Fruit fly (Drosophila melanogaster) whole organism, embryonic: Measurements from ENCODE around the gene cup.
A peak's percentile ranks its signal among the peaks of the same experiment; 100 is the strongest.

Source experiments
- Awh ChIP-seq: fragments of 200-800 bp; sonication (Bioruptor generic); IDR thresholded peaks from 2 replicates; pipeline ENCODE4, ENCODE4 v1.3.6; 2022; ENCODE audit warnings: missing biosample characterization, missing genetic modification characterization
- Blimp-1 ChIP-seq: fragments of 200-800 bp; sonication (Bioruptor generic); optimal IDR thresholded peaks from 3 replicates; lab custom pipeline; 2018; ENCODE audit warnings: missing biosample characterization, missing genetic modification characterization, mild to moderate bottlenecking, moderate library complexity, missing genetic modification reagents
- Bteb2 ChIP-seq: fragments of 200-800 bp; sonication (Bioruptor generic); optimal IDR thresholded peaks from 2 replicates; lab custom pipeline; 2016; ENCODE audit warnings: missing biosample characterization, missing genetic modification characterization
- CG10321 ChIP-seq: fragments of 200-800 bp; sonication (Bioruptor generic); IDR thresholded peaks from 2 replicates; pipeline ENCODE4 v1.3.6; 2022; ENCODE audit warnings: missing biosample characterization, missing genetic modification characterization
- CG10366 ChIP-seq: fragments of 200-800 bp; sonication (Bioruptor generic); IDR thresholded peaks from 2 replicates; pipeline ENCODE4 v1.3.6; 2022; ENCODE audit warnings: missing biosample characterization, missing genetic modification characterization
- CG10959 ChIP-seq: fragments of 200-800 bp; sonication (Bioruptor generic); IDR thresholded peaks from 2 replicates; pipeline ENCODE4 v1.3.6; 2022; ENCODE audit warnings: missing biosample characterization, missing genetic modification characterization
- CG11247 ChIP-seq: fragments of 200-800 bp; sonication (Bioruptor generic); IDR thresholded peaks from 2 replicates; pipeline ENCODE4 v1.3.6; 2022; ENCODE audit warnings: missing biosample characterization, missing genetic modification characterization
- CG12391 ChIP-seq: fragments of 200-800 bp; sonication (Bioruptor generic); optimal IDR thresholded peaks from 3 replicates; lab custom pipeline; 2018; ENCODE audit warnings: missing biosample characterization, mild to moderate bottlenecking, missing genetic modification characterization, moderate library complexity
- CG16863 ChIP-seq: fragments of 200-800 bp; sonication (Bioruptor generic); optimal IDR thresholded peaks from 3 replicates; lab custom pipeline; 2016; ENCODE audit warnings: missing biosample characterization, missing genetic modification characterization
- CG17186 ChIP-seq: fragments of 200-800 bp; sonication (Bioruptor generic); optimal IDR thresholded peaks from 3 replicates; lab custom pipeline; 2017; ENCODE audit warnings: missing biosample characterization, missing genetic modification reagents, missing genetic modification characterization
- CG17328 ChIP-seq: fragments of 200-800 bp; sonication (Bioruptor generic); IDR thresholded peaks from 2 replicates; pipeline ENCODE4 v1.3.6; 2022; ENCODE audit warnings: missing biosample characterization, missing genetic modification characterization
- CG18262 ChIP-seq: fragments of 200-800 bp; optimal IDR thresholded peaks from 3 replicates; lab custom pipeline; 2019; ENCODE audit warnings: missing biosample characterization, mild to moderate bottlenecking, missing genetic modification characterization, moderate library complexity
- CG3065 ChIP-seq: fragments of 200-800 bp; sonication (Bioruptor generic); optimal IDR thresholded peaks from 2 replicates; lab custom pipeline; 2016; ENCODE audit warnings: missing biosample characterization, missing genetic modification characterization
- CG3407 ChIP-seq: fragments of 200-800 bp; sonication (Bioruptor generic); optimal IDR thresholded peaks from 2 replicates; lab custom pipeline; 2018; ENCODE audit warnings: missing biosample characterization, mild to moderate bottlenecking, missing genetic modification characterization
- CG43689 ChIP-seq: fragments of 200-800 bp; sonication (Bioruptor generic); IDR thresholded peaks from 2 replicates; pipeline ENCODE4 v1.3.6; 2022; ENCODE audit warnings: missing biosample characterization, missing genetic modification characterization
- CG4707 ChIP-seq: fragments of 200-800 bp; sonication (Bioruptor generic); optimal IDR thresholded peaks from 2 replicates; lab custom pipeline; 2018; ENCODE audit warnings: missing biosample characterization, mild to moderate bottlenecking, missing genetic modification characterization, moderate library complexity
- CG7556 ChIP-seq: fragments of 200-800 bp; sonication (Bioruptor generic); optimal IDR thresholded peaks from 2 replicates; lab custom pipeline; 2017; ENCODE audit warnings: missing biosample characterization, mild to moderate bottlenecking, missing genetic modification characterization
- CG8924 ChIP-seq: fragments of 200-800 bp; optimal IDR thresholded peaks from 3 replicates; lab custom pipeline; 2019; ENCODE audit warnings: missing biosample characterization, mild to moderate bottlenecking, missing genetic modification characterization, moderate library complexity
- CG9797 ChIP-seq: fragments of 200-800 bp; sonication (Bioruptor generic); optimal IDR thresholded peaks from 3 replicates; lab custom pipeline; 2018; ENCODE audit warnings: missing biosample characterization, mild to moderate bottlenecking, missing genetic modification characterization
- CkIIα-i1 ChIP-seq: fragments of 200-800 bp; sonication (Bioruptor generic); IDR thresholded peaks from 2 replicates; pipeline ENCODE4 v1.3.6; 2022; ENCODE audit warnings: missing biosample characterization, missing genetic modification characterization
- D19A ChIP-seq: fragments of 200-800 bp; optimal IDR thresholded peaks from 3 replicates; lab custom pipeline; 2019; ENCODE audit warnings: missing biosample characterization, mild to moderate bottlenecking, missing genetic modification characterization, moderate library complexity
- HHEX ChIP-seq: fragments of 200-800 bp; sonication (Bioruptor generic); optimal IDR thresholded peaks from 3 replicates; lab custom pipeline; 2017; ENCODE audit warnings: missing biosample characterization, mild to moderate bottlenecking, missing genetic modification characterization, missing genetic modification reagents
- HLH4C ChIP-seq: fragments of 200-800 bp; sonication (Bioruptor generic); IDR thresholded peaks from 3 replicates; pipeline ENCODE4 v1.3.6; 2022; ENCODE audit warnings: missing biosample characterization, missing genetic modification characterization; ENCODE audit not compliant: partially characterized antibody
- HLHmδ ChIP-seq: fragments of 200-800 bp; sonication (Bioruptor generic); optimal IDR thresholded peaks from 2 replicates; lab custom pipeline; 2018; ENCODE audit warnings: missing biosample characterization, mild to moderate bottlenecking, missing genetic modification characterization, moderate library complexity
- NC2β ChIP-seq: fragments of 200-800 bp; sonication (Bioruptor generic); optimal IDR thresholded peaks from 2 replicates; lab custom pipeline; 2016; ENCODE audit warnings: missing biosample characterization, missing genetic modification characterization
- NFAT ChIP-seq: fragments of 200-800 bp; sonication (Bioruptor generic); IDR thresholded peaks from 2 replicates; pipeline ENCODE4 v1.3.6; 2022; ENCODE audit warnings: missing biosample characterization, missing genetic modification characterization
- Opbp ChIP-seq: fragments of 200-800 bp; sonication (Bioruptor generic); IDR thresholded peaks from 3 replicates; pipeline ENCODE4 v1.3.6; 2022; ENCODE audit warnings: missing biosample characterization, missing genetic modification characterization; ENCODE audit not compliant: partially characterized antibody
- Scr ChIP-seq: fragments of 200-800 bp; sonication (Bioruptor generic); IDR thresholded peaks from 2 replicates; pipeline ENCODE4 v1.3.6; 2022; ENCODE audit warnings: missing biosample characterization, missing genetic modification characterization; ENCODE audit not compliant: partially characterized antibody
- Spps ChIP-seq: fragments of 200-800 bp; sonication (Bioruptor generic); optimal IDR thresholded peaks from 2 replicates; lab custom pipeline; 2018; ENCODE audit warnings: missing biosample characterization, mild to moderate bottlenecking, missing genetic modification characterization
- Xbp1 ChIP-seq: fragments of 200-800 bp; sonication (Bioruptor generic); optimal IDR thresholded peaks from 3 replicates; lab custom pipeline; 2016; ENCODE audit warnings: missing biosample characterization, mild to moderate bottlenecking, missing genetic modification characterization
- abd-A ChIP-seq: fragments of 200-800 bp; sonication (Bioruptor generic); optimal IDR thresholded peaks from 3 replicates; lab custom pipeline; 2019; ENCODE audit warnings: missing biosample characterization, mild to moderate bottlenecking, missing genetic modification characterization, moderate library complexity
- ato ChIP-seq: fragments of 200-800 bp; sonication (Bioruptor generic); IDR thresholded peaks from 2 replicates; pipeline ENCODE4 v1.3.6; 2022; ENCODE audit warnings: missing biosample characterization, missing genetic modification characterization; ENCODE audit not compliant: partially characterized antibody
- bab2 ChIP-seq: fragments of 200-800 bp; sonication (Bioruptor generic); optimal IDR thresholded peaks from 2 replicates; lab custom pipeline; 2016; ENCODE audit warnings: missing biosample characterization, missing genetic modification characterization
- bcd ChIP-seq: fragments of 200-800 bp; sonication (Bioruptor generic); optimal IDR thresholded peaks from 2 replicates; lab custom pipeline; 2017; ENCODE audit warnings: missing biosample characterization, mild to moderate bottlenecking, missing genetic modification characterization
- corto ChIP-seq: fragments of 200-800 bp; sonication (Bioruptor generic); optimal IDR thresholded peaks from 2 replicates; lab custom pipeline; 2016; ENCODE audit warnings: missing biosample characterization, mild to moderate bottlenecking, missing genetic modification characterization, moderate library complexity
- crp ChIP-seq, 2 experiments: fragments of 200-800 bp; sonication (Bioruptor generic); optimal IDR thresholded peaks; 2 replicates in 1 of 2; 3 replicates in 1 of 2; lab custom pipeline; 2017; ENCODE audit warnings: missing biosample characterization in 2 of 2, missing genetic modification characterization in 2 of 2, mild to moderate bottlenecking in 1 of 2, moderate library complexity in 1 of 2
- cwo ChIP-seq: fragments of 200-800 bp; sonication (Bioruptor generic); optimal IDR thresholded peaks from 3 replicates; lab custom pipeline; 2017; ENCODE audit warnings: missing biosample characterization, missing genetic modification characterization, mild to moderate bottlenecking, moderate library complexity, missing genetic modification reagents
- inv ChIP-seq: fragments of 200-800 bp; sonication (Bioruptor generic); IDR thresholded peaks from 2 replicates; pipeline ENCODE4 v1.3.6; 2022; ENCODE audit warnings: missing biosample characterization, missing genetic modification characterization; ENCODE audit not compliant: partially characterized antibody
- jigr1 ChIP-seq: fragments of 200-800 bp; sonication (Bioruptor generic); IDR thresholded peaks from 3 replicates; pipeline ENCODE4 v1.3.6; 2022; ENCODE audit warnings: missing biosample characterization, missing genetic modification characterization
- oc ChIP-seq: fragments of 200-800 bp; sonication (Bioruptor generic); optimal IDR thresholded peaks from 2 replicates; lab custom pipeline; 2018; ENCODE audit warnings: missing biosample characterization, mild to moderate bottlenecking, missing genetic modification characterization, moderate library complexity
- pan ChIP-seq, 4 experiments: fragments of >200 bp in 3 of 4; fragments of 200-800 bp in 1 of 4; sonication (Bioruptor generic) in 1 of 4; optimal IDR thresholded peaks in 3 of 4; IDR thresholded peaks in 1 of 4; 2 replicates each; pipeline versions ENCODE4 v1.3.6 to Lab custom; 2017 to 2022; ENCODE audit warnings: missing biosample characterization in 2 of 4, missing genetic modification characterization in 2 of 4, mixed read lengths in 1 of 4
- pb ChIP-seq: fragments of 200-800 bp; sonication (Bioruptor generic); optimal IDR thresholded peaks from 3 replicates; lab custom pipeline; 2016; ENCODE audit warnings: missing biosample characterization, missing genetic modification characterization
- phol ChIP-seq: fragments of 200-800 bp; sonication (Bioruptor generic); optimal IDR thresholded peaks from 3 replicates; lab custom pipeline; 2018; ENCODE audit warnings: missing biosample characterization, mild to moderate bottlenecking, missing genetic modification characterization, moderate library complexity
- repo ChIP-seq: fragments of 200-800 bp; sonication (Bioruptor generic); optimal IDR thresholded peaks from 2 replicates; lab custom pipeline; 2016; ENCODE audit warnings: missing biosample characterization, missing genetic modification characterization
- ro ChIP-seq: fragments of 200-800 bp; sonication (Bioruptor generic); IDR thresholded peaks from 2 replicates; pipeline ENCODE4 v1.3.6; 2022; ENCODE audit warnings: missing biosample characterization, missing genetic modification characterization
- slou ChIP-seq: fragments of 200-800 bp; sonication (Bioruptor generic); optimal IDR thresholded peaks from 3 replicates; lab custom pipeline; 2016; ENCODE audit warnings: missing biosample characterization, missing genetic modification characterization
- ssp ChIP-seq: fragments of 200-800 bp; sonication (Bioruptor generic); IDR thresholded peaks from 2 replicates; pipeline ENCODE4 v1.3.6; 2022; ENCODE audit warnings: missing biosample characterization, missing genetic modification characterization
- trh ChIP-seq: fragments of 200-800 bp; sonication (Bioruptor generic); optimal IDR thresholded peaks from 2 replicates; lab custom pipeline; 2016; ENCODE audit warnings: missing biosample characterization, missing genetic modification characterization

The cup gene

dm6 chr2L:6647103-6647711 lies 16.3 kb upstream of the cup start (continued):
- TF ChIP-seq inv (GFP tag; lab: Robert Waterston, UW) (peak; percentile 23; the same call in 1 of the 2 replicates), CG3065 (GFP tag; lab: Kevin White, UChicago) (peak; percentile 97), jigr1 (peak; percentile 95), CG17186 (GFP tag; lab: Kevin White, UChicago) (peak; percentile 93), CkIIα-i1 (GFP tag; lab: Robert Waterston, UW) (peak; percentile 86), ssp (GFP tag; lab: Robert Waterston, UW) (peak; percentile 87), CG10366 (GFP tag; lab: Robert Waterston, UW) (peak; percentile 97), NFAT (GFP tag; lab: Robert Waterston, UW) (peak; percentile 96), phol (peak; percentile 98), CG16863 (GFP tag; lab: Kevin White, UChicago) (peak; percentile 98), HLHmδ (GFP tag; lab: Kevin White, UChicago) (no peak), CG12391 (tag; lab: Kevin White, UChicago) (peak; percentile 99), CG10321 (GFP tag; lab: Robert Waterston, UW) (peak; percentile 82), CG4707 (GFP tag; lab: Kevin White, UChicago) (peak; percentile 100), CG43689 (GFP tag; lab: Robert Waterston, UW) (peak; percentile 93), HHEX (peak; percentile 98), repo (GFP tag; lab: Kevin White, UChicago) (peak; percentile 98), Awh (GFP tag; lab: Robert Waterston, UW) (peak; percentile 98), Blimp-1 (GFP tag; lab: Kevin White, UChicago) (peak; percentile 98), CG8924 (tag; lab: Kevin White, UChicago) (peak; percentile 99), ato (0 out of 2 replicates have a peak, but pooled peaks have one; percentile 26), Spps (tag; lab: Kevin White, UChicago) (peak; percentile 97), pan (optimal IDR thresholded peaks at IDR 0.05; lab: Kevin White, UChicago) (no peak), pan (GFP tag; optimal IDR thresholded peaks at IDR 0.05 in 1 of 2, IDR thresholded peaks at IDR 0.05 in 1 of 2) (peak in 1 of 2 experiments; percentile 98), crp (GFP tag; optimal IDR thresholded peaks at IDR 0.05; lab: Kevin White, UChicago) (peak; percentile 34 to 73), bcd (GFP tag; lab: Kevin White, UChicago) (peak; percentile 98), bab2 (GFP tag; lab: Kevin White, UChicago) (peak; percentile 99), oc (tag; lab: Kevin White, UChicago) (peak; percentile 99), CG3407 (GFP tag; lab: Kevin White, UChicago) (peak; percentile 97), Opbp (GFP tag; lab: Robert Waterston, UW) (peak; percentile 25; the same call in 1 of the 3 replicates), ro (GFP tag; lab: Robert Waterston, UW) (peak; percentile 90), CG18262 (tag; lab: Kevin White, UChicago) (peak; percentile 99), Bteb2 (GFP tag; lab: Kevin White, UChicago) (peak; percentile 98), trh (peak; percentile 95), CG7556 (peak; percentile 98), D19A (tag; lab: Kevin White, UChicago) (peak; percentile 97), Scr (GFP tag; lab: Robert Waterston, UW) (peak; percentile 46; the same call in 1 of the 2 replicates), NC2β (peak; percentile 99), slou (peak; percentile 93), HLH4C (GFP tag; lab: Robert Waterston, UW) (peak; percentile 60; the same call in 2 of the 3 replicates), CG11247 (GFP tag; lab: Robert Waterston, UW) (peak; percentile 92), CG17328 (GFP tag; lab: Robert Waterston, UW) (peak; percentile 98), CG9797 (GFP tag; lab: Kevin White, UChicago) (peak; percentile 62), cwo (GFP tag; lab: Kevin White, UChicago) (peak; percentile 96), abd-A (tag; lab: Kevin White, UChicago) (peak; percentile 92), Xbp1 (peak; percentile 99), pb (GFP tag; lab: Kevin White, UChicago) (peak; percentile 98), corto (peak; percentile 60), CG10959 (GFP tag; lab: Robert Waterston, UW) (peak; percentile 96)
